Fruit fly (Drosophila melanogaster): ENCODE measurements around the gene mge.

dm6 chr3L:3892154-3892624 is 17.5 kb downstream of the mge start, which contains the start of gene Fie:
- TF ChIP-seq Crg-1 (GFP tag; optimal IDR thresholded peaks at IDR 0.05) (no peak), toe (GFP tag; optimal IDR thresholded peaks at IDR 0.05) (peak; percentile 32), CG14711 (tag; optimal IDR thresholded peaks at IDR 0.05) (no peak), CG33017 (tag; optimal IDR thresholded peaks at IDR 0.05) (peak; percentile 63), bab1 (GFP tag; optimal IDR thresholded peaks at IDR 0.05) (no peak), ovo (GFP tag; optimal IDR thresholded peaks at IDR 0.05) (no peak), CG5204 (GFP tag; optimal IDR thresholded peaks at IDR 0.05) (peak; percentile 58), cnc (optimal IDR thresholded peaks at IDR 0.05) (no peak), Mnt (GFP tag; optimal IDR thresholded peaks at IDR 0.05) (no peak), Hr96 (GFP tag; optimal IDR thresholded peaks at IDR 0.05) (no peak), CG7101 (tag; optimal IDR thresholded peaks at IDR 0.05) (no peak)
